Fruit fly (Drosophila melanogaster) whole organism: ENCODE data around the gene CG31041.

ENCODE experiments used
- EcR ChIP-seq, 2 experiments: fragments of >200 bp; optimal IDR thresholded peaks; 2 replicates each; lab custom pipeline; 2017; ENCODE audit warnings: missing biosample characterization in 2 of 2, missing genetic modification characterization in 2 of 2, missing genetic modification reagents in 2 of 2
- psq ChIP-seq: fragments of >200 bp; optimal IDR thresholded peaks from 2 replicates; lab custom pipeline; 2017
- usp ChIP-seq: fragments of >200 bp; optimal IDR thresholded peaks from 2 replicates; lab custom pipeline; 2017; ENCODE audit warnings: missing biosample characterization, missing genetic modification characterization, mixed read lengths

dm6 chr3R:29566997-29567670 lies 23.6 kb downstream of the CG31041 start:
- no peak for TF ChIP-seq psq (lab: Kevin White, UChicago)
- TF ChIP-seq usp (GFP tag; lab: Kevin White, UChicago) = no peak
- no peak for TF ChIP-seq EcR (GFP tag; optimal IDR thresholded peaks at IDR 0.05; lab: Kevin White, UChicago)
